Fruit fly (Drosophila melanogaster) whole organism, embryonic: Measurements from ENCODE around the gene CG5180.

Experiments
- CG10654 ChIP-seq: fragments of 200-800 bp; sonication (Bioruptor generic); optimal IDR thresholded peaks from 2 replicates; lab custom pipeline; 2016; ENCODE audit warnings: missing biosample characterization, missing genetic modification characterization
- CG11695 ChIP-seq: fragments of 200-800 bp; sonication (Bioruptor generic); IDR thresholded peaks from 3 replicates; pipeline ENCODE4 v1.3.6; 2022; ENCODE audit warnings: missing biosample characterization, missing genetic modification characterization
- CG12659 ChIP-seq: fragments of 200-800 bp; sonication (Bioruptor generic); optimal IDR thresholded peaks from 3 replicates; lab custom pipeline; 2017; ENCODE audit warnings: mild to moderate bottlenecking, missing biosample characterization, missing genetic modification reagents, missing genetic modification characterization
- CG15696 ChIP-seq: fragments of 200-800 bp; sonication (Bioruptor generic); optimal IDR thresholded peaks from 2 replicates; lab custom pipeline; 2019; ENCODE audit warnings: missing biosample characterization, mild to moderate bottlenecking, missing genetic modification characterization, moderate library complexity
- CG1647 ChIP-seq: fragments of 200-800 bp; sonication (Bioruptor generic); optimal IDR thresholded peaks from 3 replicates; lab custom pipeline; 2016; ENCODE audit warnings: missing biosample characterization, missing genetic modification characterization
- CG17361 ChIP-seq: fragments of 200-800 bp; sonication (Bioruptor generic); IDR thresholded peaks from 3 replicates; pipeline ENCODE4 v1.3.6; 2022; ENCODE audit warnings: missing biosample characterization, missing genetic modification characterization
- CG18011 ChIP-seq: fragments of 200-800 bp; sonication (Bioruptor generic); optimal IDR thresholded peaks from 2 replicates; lab custom pipeline; 2017; ENCODE audit warnings: missing biosample characterization, missing genetic modification characterization, mild to moderate bottlenecking, moderate library complexity, missing genotype
- CG18476 ChIP-seq: fragments of 200-800 bp; sonication (Bioruptor generic); optimal IDR thresholded peaks from 2 replicates; lab custom pipeline; 2016; ENCODE audit warnings: missing biosample characterization, mild to moderate bottlenecking, missing genetic modification characterization
- CG2678 ChIP-seq: fragments of 200-800 bp; sonication (Bioruptor generic); optimal IDR thresholded peaks from 3 replicates; lab custom pipeline; 2019; ENCODE audit warnings: missing biosample characterization, mild to moderate bottlenecking, missing genetic modification characterization, moderate library complexity
- CG3163 ChIP-seq: fragments of 200-800 bp; sonication (Bioruptor generic); optimal IDR thresholded peaks from 3 replicates; lab custom pipeline; 2016; ENCODE audit warnings: missing biosample characterization, missing genetic modification characterization
- CG32772 ChIP-seq: fragments of 200-800 bp; sonication (Bioruptor generic); IDR thresholded peaks from 2 replicates; pipeline ENCODE4 v1.3.6; 2022; ENCODE audit warnings: missing biosample characterization, missing genetic modification characterization
- CG34376 ChIP-seq: fragments of 200-800 bp; sonication (Bioruptor generic); optimal IDR thresholded peaks from 2 replicates; lab custom pipeline; 2018; ENCODE audit warnings: missing biosample characterization, mild to moderate bottlenecking, missing genetic modification characterization
- CG4820 ChIP-seq: fragments of 200-800 bp; sonication (Bioruptor generic); optimal IDR thresholded peaks from 3 replicates; lab custom pipeline; 2016; ENCODE audit warnings: missing biosample characterization, missing genetic modification characterization
- CG6175 ChIP-seq: fragments of 200-800 bp; sonication (Bioruptor generic); IDR thresholded peaks from 3 replicates; pipeline ENCODE4 v1.3.6; 2022; ENCODE audit warnings: missing biosample characterization, missing genetic modification characterization
- CG7556 ChIP-seq: fragments of 200-800 bp; sonication (Bioruptor generic); optimal IDR thresholded peaks from 2 replicates; lab custom pipeline; 2017; ENCODE audit warnings: missing biosample characterization, mild to moderate bottlenecking, missing genetic modification characterization
- CG7987 ChIP-seq: fragments of 200-800 bp; sonication (Bioruptor generic); optimal IDR thresholded peaks from 2 replicates; lab custom pipeline; 2018; ENCODE audit warnings: missing biosample characterization, mild to moderate bottlenecking, missing genetic modification characterization, moderate library complexity
- CG8281 ChIP-seq: fragments of 200-800 bp; sonication (Bioruptor generic); optimal IDR thresholded peaks from 2 replicates; lab custom pipeline; 2018; ENCODE audit warnings: missing biosample characterization, mild to moderate bottlenecking, missing genetic modification characterization, moderate library complexity
- CG8290 ChIP-seq, 3 experiments: fragments of 200-800 bp; sonication (Bioruptor generic); optimal IDR thresholded peaks; 2 replicates each; lab custom pipeline; 2016 to 2019; ENCODE audit warnings: missing biosample characterization in 3 of 3, missing genetic modification characterization in 3 of 3, mild to moderate bottlenecking in 2 of 3, moderate library complexity in 1 of 3
- CG8388 ChIP-seq: fragments of 200-800 bp; sonication (Bioruptor generic); optimal IDR thresholded peaks from 2 replicates; lab custom pipeline; 2019; ENCODE audit warnings: missing biosample characterization, mild to moderate bottlenecking, missing genetic modification characterization, moderate library complexity
- Fer3 ChIP-seq: fragments of 200-800 bp; sonication (Bioruptor generic); optimal IDR thresholded peaks from 2 replicates; lab custom pipeline; 2018; ENCODE audit warnings: missing biosample characterization, mild to moderate bottlenecking, missing genetic modification characterization, moderate library complexity
- Hr3 ChIP-seq: fragments of 200-800 bp; sonication (Bioruptor generic); optimal IDR thresholded peaks from 3 replicates; lab custom pipeline; 2016; ENCODE audit warnings: missing biosample characterization, missing genetic modification characterization
- Hsf ChIP-seq: fragments of 200-800 bp; sonication (Bioruptor generic); optimal IDR thresholded peaks from 3 replicates; lab custom pipeline; 2016; ENCODE audit warnings: missing biosample characterization, missing genetic modification characterization
- Mes4 ChIP-seq: fragments of 200-800 bp; sonication (Bioruptor generic); optimal IDR thresholded peaks from 2 replicates; lab custom pipeline; 2016; ENCODE audit warnings: missing biosample characterization, missing genetic modification characterization
- PHDP ChIP-seq: fragments of 200-800 bp; sonication (Bioruptor generic); optimal IDR thresholded peaks from 3 replicates; lab custom pipeline; 2018; ENCODE audit warnings: missing biosample characterization, mild to moderate bottlenecking, missing genetic modification characterization, moderate library complexity
- Rx ChIP-seq: fragments of 200-800 bp; sonication (Bioruptor generic); IDR thresholded peaks from 2 replicates; pipeline ENCODE4 v1.3.6; 2022; ENCODE audit warnings: missing biosample characterization, missing genetic modification characterization
- Sox102F ChIP-seq: fragments of 200-800 bp; sonication (Bioruptor generic); optimal IDR thresholded peaks from 2 replicates; lab custom pipeline; 2018; ENCODE audit warnings: missing biosample characterization, mild to moderate bottlenecking, missing genetic modification characterization, moderate library complexity
- Stat92E ChIP-seq, 3 experiments: fragments of >200 bp in 2 of 3; fragments of 200-800 bp in 1 of 3; sonication (Bioruptor generic) in 1 of 3; optimal IDR thresholded peaks; 2 replicates each; lab custom pipeline; 2017 to 2019; ENCODE audit warnings: missing biosample characterization in 3 of 3, missing genetic modification characterization in 3 of 3, mild to moderate bottlenecking in 1 of 3, moderate library complexity in 1 of 3
- Vsx1 ChIP-seq: fragments of 200-800 bp; sonication (Bioruptor generic); optimal IDR thresholded peaks from 2 replicates; lab custom pipeline; 2017; ENCODE audit warnings: missing biosample characterization, mild to moderate bottlenecking, missing genetic modification characterization, missing genetic modification reagents
- bbx ChIP-seq: fragments of 200-800 bp; sonication (Bioruptor generic); IDR thresholded peaks from 2 replicates; pipeline ENCODE4 v1.3.6; 2022; ENCODE audit warnings: missing biosample characterization, missing genetic modification characterization; ENCODE audit not compliant: partially characterized antibody
- crc ChIP-seq: fragments of 200-800 bp; sonication (Bioruptor generic); optimal IDR thresholded peaks from 2 replicates; lab custom pipeline; 2016; ENCODE audit warnings: missing biosample characterization, missing genetic modification characterization
- her ChIP-seq: fragments of 200-800 bp; sonication (Bioruptor generic); optimal IDR thresholded peaks from 2 replicates; lab custom pipeline; 2016; ENCODE audit warnings: missing biosample characterization, missing genetic modification characterization
- ind ChIP-seq: fragments of 200-800 bp; sonication (Bioruptor generic); optimal IDR thresholded peaks from 3 replicates; lab custom pipeline; 2016; ENCODE audit warnings: missing biosample characterization, missing genetic modification characterization
- kah ChIP-seq: fragments of 200-800 bp; sonication (Bioruptor generic); optimal IDR thresholded peaks from 2 replicates; lab custom pipeline; 2018; ENCODE audit warnings: missing biosample characterization, mild to moderate bottlenecking, missing genetic modification characterization
- lmd ChIP-seq: fragments of 200-800 bp; sonication (Bioruptor generic); IDR thresholded peaks from 2 replicates; pipeline ENCODE4 v1.3.6; 2022; ENCODE audit warnings: missing biosample characterization, missing genetic modification characterization
- maf-S ChIP-seq: fragments of 200-800 bp; sonication (Bioruptor generic); optimal IDR thresholded peaks from 2 replicates; lab custom pipeline; 2016; ENCODE audit warnings: missing biosample characterization, missing genetic modification characterization
- nerfin-2 ChIP-seq: fragments of 200-800 bp; sonication (Bioruptor generic); IDR thresholded peaks from 2 replicates; pipeline ENCODE4 v1.3.6; 2022; ENCODE audit warnings: missing biosample characterization, missing genetic modification characterization; ENCODE audit not compliant: partially characterized antibody
- nmo ChIP-seq: fragments of 200-800 bp; sonication (Bioruptor generic); optimal IDR thresholded peaks from 2 replicates; lab custom pipeline; 2018; ENCODE audit warnings: missing biosample characterization, mild to moderate bottlenecking, missing genetic modification characterization, moderate library complexity
- oc ChIP-seq: fragments of 200-800 bp; sonication (Bioruptor generic); optimal IDR thresholded peaks from 2 replicates; lab custom pipeline; 2018; ENCODE audit warnings: missing biosample characterization, mild to moderate bottlenecking, missing genetic modification characterization, moderate library complexity
- pho ChIP-seq: fragments of 200-800 bp; sonication (Bioruptor generic); optimal IDR thresholded peaks from 2 replicates; lab custom pipeline; 2016; ENCODE audit warnings: missing biosample characterization, missing genetic modification characterization
- pita ChIP-seq: fragments of 200-800 bp; sonication (Bioruptor generic); optimal IDR thresholded peaks from 2 replicates; lab custom pipeline; 2017; ENCODE audit warnings: missing biosample characterization, mild to moderate bottlenecking, missing genetic modification characterization
- pros ChIP-seq: fragments of 200-800 bp; sonication (Bioruptor generic); optimal IDR thresholded peaks from 3 replicates; lab custom pipeline; 2019; ENCODE audit warnings: missing biosample characterization, mild to moderate bottlenecking, missing genetic modification characterization, moderate library complexity
- ranshi ChIP-seq: fragments of 200-800 bp; sonication (Bioruptor generic); IDR thresholded peaks from 2 replicates; pipeline ENCODE4 v1.3.6; 2022; ENCODE audit warnings: missing biosample characterization, missing genetic modification characterization
- sens ChIP-seq: fragments of 200-800 bp; sonication (Bioruptor generic); peaks from one replicate; lab custom pipeline; 2016; ENCODE audit warnings: missing biosample characterization, missing genetic modification characterization
- slou ChIP-seq: fragments of 200-800 bp; sonication (Bioruptor generic); optimal IDR thresholded peaks from 3 replicates; lab custom pipeline; 2016; ENCODE audit warnings: missing biosample characterization, missing genetic modification characterization
- sqz ChIP-seq: fragments of 200-800 bp; sonication (Bioruptor generic); optimal IDR thresholded peaks from 3 replicates; lab custom pipeline; 2018; ENCODE audit warnings: missing biosample characterization, mild to moderate bottlenecking, missing genetic modification characterization
- tio ChIP-seq: fragments of 200-800 bp; sonication (Bioruptor generic); optimal IDR thresholded peaks from 2 replicates; lab custom pipeline; 2017; ENCODE audit warnings: missing biosample characterization, missing genetic modification characterization, inconsistent platforms
- tx ChIP-seq: fragments of 200-800 bp; sonication (Bioruptor generic); optimal IDR thresholded peaks from 2 replicates; lab custom pipeline; 2016; ENCODE audit warnings: missing biosample characterization, missing genetic modification characterization
- yki ChIP-seq: fragments of >200 bp; optimal IDR thresholded peaks from 3 replicates; lab custom pipeline; 2018
- zf30C ChIP-seq: fragments of 200-800 bp; sonication (Bioruptor generic); optimal IDR thresholded peaks from 3 replicates; lab custom pipeline; 2018; ENCODE audit warnings: missing biosample characterization, mild to moderate bottlenecking, missing genetic modification characterization

CG5180 gene

DNA sequence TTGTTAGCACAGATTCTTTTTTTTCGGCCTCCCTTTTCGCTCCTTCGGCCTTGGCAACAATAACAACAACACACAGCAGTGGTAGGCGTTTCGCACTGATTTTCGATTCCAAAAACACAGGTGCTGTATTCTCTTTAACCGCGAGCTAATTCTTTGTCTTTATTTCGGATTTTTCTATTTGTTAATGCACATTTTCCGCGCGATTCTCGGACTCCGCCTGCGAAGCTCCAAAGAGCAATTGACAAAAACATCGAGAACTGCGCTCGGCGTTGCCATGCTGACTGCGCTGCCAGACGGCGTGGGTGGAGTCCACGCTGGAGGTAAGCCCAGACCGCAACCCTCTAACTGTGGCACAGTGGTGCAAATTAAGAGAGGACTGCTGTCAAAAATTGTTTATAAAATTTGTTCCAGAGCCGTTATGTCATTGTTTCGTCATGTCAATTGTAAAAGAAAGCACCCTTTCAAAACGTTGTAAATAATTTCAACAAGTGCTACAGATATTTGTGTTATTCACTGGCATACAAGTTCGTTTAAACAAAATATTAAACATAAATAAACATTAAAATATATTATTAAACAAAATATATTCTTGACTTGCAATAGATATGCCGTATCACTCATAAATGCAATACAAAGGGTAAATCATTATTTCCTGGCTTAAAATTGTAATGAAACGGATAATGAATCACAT is at the start of gene CG5180, which contains the start of gene DPCoAC (continued):
- TF ChIP-seq CG34376 (GFP tag; lab: Kevin White, UChicago): peak; percentile 60
- TF ChIP-seq Vsx1 (GFP tag; lab: Kevin White, UChicago): no peak
- TF ChIP-seq Stat92E (GFP tag; optimal IDR thresholded peaks at IDR 0.05; lab: Kevin White, UChicago): peak in 1 of 3 experiments; percentile 83
- TF ChIP-seq Rx (GFP tag; lab: Robert Waterston, UW): peak; percentile 30; the same call in 1 of the 2 replicates
- TF ChIP-seq CG8388 (GFP tag; lab: Kevin White, UChicago): peak; percentile 30
- TF ChIP-seq CG18011 (GFP tag; lab: Kevin White, UChicago): no peak
- TF ChIP-seq CG18476 (GFP tag; lab: Kevin White, UChicago): peak; percentile 1
- peak; percentile 51 for TF ChIP-seq her (GFP tag; lab: Kevin White, UChicago)
- TF ChIP-seq CG7987 (GFP tag; lab: Kevin White, UChicago): peak; percentile 53
- TF ChIP-seq CG3163: peak; percentile 76
- peak; percentile 52 for TF ChIP-seq slou
- no peak for TF ChIP-seq CG8281 (tag; lab: Kevin White, UChicago)
- peak; percentile 25 for TF ChIP-seq tx (GFP tag; lab: Kevin White, UChicago)
- peak; percentile 54 for TF ChIP-seq Fer3 (tag; lab: Kevin White, UChicago)
- TF ChIP-seq CG11695 (GFP tag; lab: Robert Waterston, UW): no peak
- peak; percentile 46 for TF ChIP-seq PHDP (tag; lab: Kevin White, UChicago)
- TF ChIP-seq CG6175 (GFP tag; lab: Robert Waterston, UW): peak; percentile 72; the same call in 2 of the 3 replicates
- TF ChIP-seq tio: peak; percentile 64
- TF ChIP-seq nerfin-2 (GFP tag; lab: Robert Waterston, UW): peak; percentile 61
- peak; percentile 48 for TF ChIP-seq Sox102F (GFP tag; lab: Kevin White, UChicago)
- TF ChIP-seq CG2678: peak; percentile 56
- peak; percentile 61 for TF ChIP-seq Hr3
- no peak for TF ChIP-seq pros (GFP tag; lab: Kevin White, UChicago)
- peak; percentile 70 for TF ChIP-seq pho (GFP tag; lab: Kevin White, UChicago)
- TF ChIP-seq bbx: peak; percentile 76
- no peak for TF ChIP-seq yki
- TF ChIP-seq CG10654 (GFP tag; lab: Kevin White, UChicago): peak; percentile 63
- peak; percentile 78 for TF ChIP-seq sens
- peak; percentile 54 for TF ChIP-seq CG8290 (GFP tag; optimal IDR thresholded peaks at IDR 0.05; lab: Kevin White, UChicago)
- peak in 1 of 2 experiments; percentile 95 for TF ChIP-seq CG8290 (tag; optimal IDR thresholded peaks at IDR 0.05; lab: Kevin White, UChicago)
- TF ChIP-seq crc (GFP tag; lab: Kevin White, UChicago): peak; percentile 62
- no peak for TF ChIP-seq sqz (GFP tag; lab: Kevin White, UChicago)
- peak; percentile 42 for TF ChIP-seq CG15696 (tag; lab: Kevin White, UChicago)
- TF ChIP-seq CG12659: peak; percentile 78
- peak; percentile 78 for TF ChIP-seq CG17361 (GFP tag; lab: Robert Waterston, UW)
- peak; percentile 7 for TF ChIP-seq zf30C (GFP tag; lab: Kevin White, UChicago)
- peak; percentile 36 for TF ChIP-seq CG7556 (GFP tag; lab: Kevin White, UChicago)
- TF ChIP-seq CG4820 (GFP tag; lab: Kevin White, UChicago): peak; percentile 8
- TF ChIP-seq ranshi (GFP tag; lab: Robert Waterston, UW): peak; percentile 70; the same call in 1 of the 2 replicates
- TF ChIP-seq CG32772 (GFP tag; lab: Robert Waterston, UW): peak; percentile 57; the same call in 1 of the 2 replicates
- TF ChIP-seq kah (GFP tag; lab: Kevin White, UChicago): no peak
- peak; percentile 60 for TF ChIP-seq Hsf (GFP tag; lab: Kevin White, UChicago)
- TF ChIP-seq lmd (GFP tag; lab: Robert Waterston, UW): peak; percentile 78
- peak; percentile 72 for TF ChIP-seq ind (GFP tag; lab: Kevin White, UChicago)
- TF ChIP-seq CG1647: peak; percentile 75
- TF ChIP-seq nmo: peak; percentile 51
- TF ChIP-seq maf-S (GFP tag; lab: Kevin White, UChicago): peak; percentile 62
- TF ChIP-seq Mes4 (GFP tag; lab: Kevin White, UChicago): peak; percentile 14
- TF ChIP-seq oc (tag; lab: Kevin White, UChicago): no peak
- peak; percentile 90 for TF ChIP-seq pita
